Worm (Caenorhabditis elegans): ENCODE measurements around the gene Y51H4A.13.

The Y51H4A.13 gene

DNA sequence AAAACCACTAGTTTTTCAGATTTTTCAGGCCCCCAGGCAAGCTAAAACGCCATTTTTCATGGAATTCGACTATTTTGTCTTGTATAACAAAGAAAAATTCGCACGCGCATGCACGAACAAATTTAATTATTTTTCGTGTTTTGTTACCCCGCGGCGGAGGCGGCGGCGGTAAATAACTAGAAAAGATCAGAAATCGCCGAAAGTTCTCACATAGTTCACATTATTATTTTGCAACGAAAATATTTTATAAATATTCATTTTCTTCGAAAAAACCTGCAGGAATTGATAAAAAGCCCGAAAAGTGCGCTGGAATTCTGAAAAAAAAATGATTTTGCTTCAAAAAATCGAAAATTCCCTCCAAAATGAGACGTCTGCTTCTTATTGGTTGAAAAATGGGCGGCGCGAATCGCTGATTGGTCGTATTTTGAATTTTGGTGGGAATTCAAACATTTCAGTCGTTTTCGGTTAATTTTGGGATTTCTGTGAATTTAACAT lies 11.4 kb upstream of the Y51H4A.13 start:
- TF ChIP-seq aly-2 (tag; optimal IDR thresholded peaks at IDR 0.05), result no peak
- TF ChIP-seq C16A3.4 (tag; optimal IDR thresholded peaks at IDR 0.05), result no peak
- TF ChIP-seq ceh-63 (GFP tag; optimal IDR thresholded peaks at IDR 0.05), result no peak
- no peak for TF ChIP-seq ztf-11 (tag; optimal IDR thresholded peaks at IDR 0.05)
- TF ChIP-seq lin-14 (GFP tag; optimal IDR thresholded peaks at IDR 0.05), result peak; percentile 23
- TF ChIP-seq nhr-71 (tag; optimal IDR thresholded peaks at IDR 0.05), result peak; percentile 52
- no peak for TF ChIP-seq unc-98 (GFP tag; IDR thresholded peaks at IDR 0.05)
- no peak for TF ChIP-seq nhr-28 (tag; optimal IDR thresholded peaks at IDR 0.05)
- TF ChIP-seq nhr-90 (tag; optimal IDR thresholded peaks at IDR 0.05; ENCODE audit: poor library complexity), result no peak
- TF ChIP-seq nhr-12 (tag; optimal IDR thresholded peaks at IDR 0.05), result no peak
- no peak for TF ChIP-seq fkh-4 (tag; optimal IDR thresholded peaks at IDR 0.05; ENCODE audit: borderline replicate concordance)
- no peak for TF ChIP-seq ets-5 (GFP tag; IDR thresholded peaks at IDR 0.05)
- peak; percentile 4 for TF ChIP-seq xbp-1 (tag; optimal IDR thresholded peaks at IDR 0.05)
- TF ChIP-seq hlh-4 (tag; optimal IDR thresholded peaks at IDR 0.05), result no peak
- TF ChIP-seq efl-1 (optimal IDR thresholded peaks at IDR 0.05), result no peak
- TF ChIP-seq efl-1 (GFP tag; optimal IDR thresholded peaks at IDR 0.05 in 1 of 2), result peak; percentile 19 to 27
- TF ChIP-seq egl-13 (tag; optimal IDR thresholded peaks at IDR 0.05), result no peak
- TF ChIP-seq zag-1 (tag; optimal IDR thresholded peaks at IDR 0.05), result no peak
- peak; percentile 16 for TF ChIP-seq fkh-10 (GFP tag; optimal IDR thresholded peaks at IDR 0.05)
- TF ChIP-seq nhr-47 (tag; optimal IDR thresholded peaks at IDR 0.05), result no peak
- no peak for TF ChIP-seq zip-4 (GFP tag; optimal IDR thresholded peaks at IDR 0.05)
- no peak for TF ChIP-seq swsn-7 (tag; optimal IDR thresholded peaks at IDR 0.05)
- no peak for TF ChIP-seq ceh-82 (tag; optimal IDR thresholded peaks at IDR 0.05)
- no peak for TF ChIP-seq nhr-11 (tag; optimal IDR thresholded peaks at IDR 0.05)
- peak in 1 of 3 experiments; percentile 13 for TF ChIP-seq dpl-1 (GFP tag; optimal IDR thresholded peaks at IDR 0.05)
- TF ChIP-seq jun-1 (tag; optimal IDR thresholded peaks at IDR 0.05), result no peak
- TF ChIP-seq mep-1 (tag; optimal IDR thresholded peaks at IDR 0.05), result no peak
- TF ChIP-seq ceh-8 (GFP tag; optimal IDR thresholded peaks at IDR 0.05), result no peak
- no peak for TF ChIP-seq blmp-1 (tag; optimal IDR thresholded peaks at IDR 0.05)
- peak; percentile 11 to 21 for TF ChIP-seq lsy-2 (tag; optimal IDR thresholded peaks at IDR 0.05)

- no peak for TF ChIP-seq pqm-1 (tag; optimal IDR thresholded peaks at IDR 0.05)
- TF ChIP-seq efl-1 (optimal IDR thresholded peaks at IDR 0.05), result peak; percentile 87 to 89
- peak; percentile 80 to 98 for TF ChIP-seq efl-1 (GFP tag; optimal IDR thresholded peaks at IDR 0.05 in 1 of 2)
- peak in 1 of 2 experiments; percentile 66 for TF ChIP-seq ztf-11 (tag; optimal IDR thresholded peaks at IDR 0.05)
- TF ChIP-seq ceh-63 (GFP tag; optimal IDR thresholded peaks at IDR 0.05), result no peak
- TF ChIP-seq pax-3 (tag; optimal IDR thresholded peaks at IDR 0.05), result peak; percentile 82
- no peak for TF ChIP-seq unc-62 (GFP tag; optimal IDR thresholded peaks at IDR 0.05)
- peak; percentile 70 for TF ChIP-seq elt-2 (tag; optimal IDR thresholded peaks at IDR 0.05)
- peak; percentile 50 for TF ChIP-seq ama-1 (optimal IDR thresholded peaks at IDR 0.05)
- TF ChIP-seq hpl-2 (GFP tag; optimal IDR thresholded peaks at IDR 0.05), result peak; percentile 71
- TF ChIP-seq rnt-1 (tag; optimal IDR thresholded peaks at IDR 0.05), result peak; percentile 95
- peak; percentile 93 for TF ChIP-seq C16A3.4 (tag; optimal IDR thresholded peaks at IDR 0.05)
- TF ChIP-seq nhr-71 (tag; optimal IDR thresholded peaks at IDR 0.05), result peak; percentile 96
- peak; percentile 69 for TF ChIP-seq ceh-8 (GFP tag; optimal IDR thresholded peaks at IDR 0.05)
- TF ChIP-seq snpc-4 (tag; optimal IDR thresholded peaks at IDR 0.05), result peak; percentile 74
- peak; percentile 85 for TF ChIP-seq lin-15B (tag; optimal IDR thresholded peaks at IDR 0.05)
- peak; percentile 76 for TF ChIP-seq zip-4 (GFP tag; optimal IDR thresholded peaks at IDR 0.05)
- peak; percentile 92 for TF ChIP-seq lin-14 (GFP tag; optimal IDR thresholded peaks at IDR 0.05)
- peak; percentile 87 to 89 (median 88) for TF ChIP-seq dpl-1 (GFP tag; optimal IDR thresholded peaks at IDR 0.05)
- no peak for TF ChIP-seq nhr-12 (tag; optimal IDR thresholded peaks at IDR 0.05)
- TF ChIP-seq lir-3 (tag; optimal IDR thresholded peaks at IDR 0.05; ENCODE audit: poor library complexity), result peak; percentile 75
- TF ChIP-seq isw-1 (GFP tag; IDR thresholded peaks at IDR 0.05), result peak; percentile 93
- TF ChIP-seq skn-1 (tag; optimal IDR thresholded peaks at IDR 0.05), result peak; percentile 88
- TF ChIP-seq aha-1 (tag; optimal IDR thresholded peaks at IDR 0.05), result peak; percentile 20
- TF ChIP-seq C34B4.2 (tag; optimal IDR thresholded peaks at IDR 0.05), result no peak
- TF ChIP-seq alr-1 (tag; optimal IDR thresholded peaks at IDR 0.05; ENCODE audit: borderline replicate concordance), result no peak
- TF ChIP-seq C04F5.9 (tag; optimal IDR thresholded peaks at IDR 0.05), result peak; percentile 82
- TF ChIP-seq lin-39 (tag; optimal IDR thresholded peaks at IDR 0.05), result peak; percentile 76
- TF ChIP-seq blmp-1 (tag; optimal IDR thresholded peaks at IDR 0.05), result peak; percentile 63
- peak; percentile 50 for TF ChIP-seq fkh-10 (GFP tag; optimal IDR thresholded peaks at IDR 0.05)
- TF ChIP-seq egl-13 (tag; optimal IDR thresholded peaks at IDR 0.05), result peak; percentile 77
- peak; percentile 77 for TF ChIP-seq sup-37 (GFP tag; optimal IDR thresholded peaks at IDR 0.05)
- TF ChIP-seq unc-30 (tag; optimal IDR thresholded peaks at IDR 0.05), result no peak
- TF ChIP-seq nhr-28 (tag; optimal IDR thresholded peaks at IDR 0.05), result no peak
- no peak for TF ChIP-seq hlh-4 (tag; optimal IDR thresholded peaks at IDR 0.05)
- TF ChIP-seq unc-86 (tag; optimal IDR thresholded peaks at IDR 0.05), result peak; percentile 89
Measured at ce11 chrIV:16656232-16656631, 10.1 kb upstream of the Y51H4A.13 start, which contains the start of gene tsr-2. Gene tsr-2 (plus strand): TSS chrIV:16656613.
